Worm (Caenorhabditis elegans) whole organism, L4 larva: ENCODE results near the gene ehn-3.

ENCODE experiments used
- D1046.2 ChIP-seq: fragments of 200-800 bp; sonication (Bioruptor generic); IDR thresholded peaks from 2 replicates; pipeline ENCODE4 v1.3.6; 2022; ENCODE audit warnings: missing genetic modification characterization, missing compliant biosample characterization
- T26A8.4 ChIP-seq: fragments of 200-800 bp; sonication (Bioruptor generic); IDR thresholded peaks from 2 replicates; pipeline ENCODE4 v1.3.6; 2022; ENCODE audit warnings: missing genetic modification characterization, missing compliant biosample characterization
- ceh-82 ChIP-seq: sonication (generic microtip); optimal IDR thresholded peaks from 2 replicates; lab custom pipeline; 2017; ENCODE audit warnings: missing biosample characterization, missing genetic modification characterization
- dmd-9 ChIP-seq: fragments of 200-800 bp; sonication (Bioruptor generic); IDR thresholded peaks from 2 replicates; pipeline ENCODE4 v1.3.6; 2022; ENCODE audit warnings: missing genetic modification reagents, missing genetic modification characterization, missing compliant biosample characterization
- fos-1 ChIP-seq: fragments of 150-350 bp; optimal IDR thresholded peaks from 2 replicates; lab custom pipeline; 2014; ENCODE audit warnings: missing biosample characterization, missing genetic modification characterization
- lin-39 ChIP-seq: fragments of 150-350 bp; optimal IDR thresholded peaks from 2 replicates; lab custom pipeline; 2014; ENCODE audit warnings: missing biosample characterization, missing genetic modification reagents, missing genetic modification characterization
- saeg-2 ChIP-seq: fragments of 200-800 bp; sonication (Bioruptor generic); IDR thresholded peaks from 2 replicates; pipeline ENCODE4 v1.3.6; 2022; ENCODE audit warnings: missing genetic modification reagents, missing genetic modification characterization, missing compliant biosample characterization
- spr-3 ChIP-seq: fragments of 200-800 bp; sonication (Bioruptor generic); optimal IDR thresholded peaks from 2 replicates; lab custom pipeline; 2018; ENCODE audit warnings: mild to moderate bottlenecking, missing genetic modification characterization, missing compliant biosample characterization

The ehn-3 gene

DNA sequence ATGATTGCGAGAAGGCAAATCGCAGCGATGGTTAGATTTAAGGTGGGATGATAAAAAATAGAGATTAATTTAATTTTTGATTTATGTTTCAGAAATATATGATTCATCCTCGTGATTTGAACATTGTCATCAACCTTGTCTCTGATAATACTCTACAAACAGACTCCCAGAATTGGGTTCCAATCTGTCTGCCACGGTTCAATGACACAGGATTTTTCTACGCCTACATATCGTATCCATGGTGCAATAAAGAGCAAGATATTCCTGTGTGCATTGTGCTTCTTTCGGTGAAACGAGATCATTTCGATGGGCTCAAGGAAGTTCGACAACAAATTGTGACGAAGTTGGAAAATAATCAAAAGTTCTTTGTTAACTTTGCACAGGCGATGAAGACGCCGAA is 51.1 kb downstream of the ehn-3 start:
- TF ChIP-seq dmd-9 (GFP tag; lab: Robert Waterston, UW) (no peak), saeg-2 (GFP tag; lab: Robert Waterston, UW) (no peak), D1046.2 (GFP tag; lab: Robert Waterston, UW) (no peak), T26A8.4 (no peak), fos-1 (tag; lab: Kevin White, UChicago) (no peak), ceh-82 (tag; lab: Kevin White, UChicago) (no peak), spr-3 (GFP tag; lab: Kevin White, UChicago) (no peak), lin-39 (tag; lab: Kevin White, UChicago) (no peak)
